Fruit fly (Drosophila melanogaster) whole organism, embryonic: Measurements from ENCODE around the gene CG17127.

ENCODE experiments used
- Asciz ChIP-seq: fragments of 200-800 bp; sonication (Bioruptor generic); optimal IDR thresholded peaks from 2 replicates; lab custom pipeline; 2017; ENCODE audit warnings: missing biosample characterization, mild to moderate bottlenecking, missing genetic modification characterization, missing genetic modification reagents
- BEAF-32 ChIP-seq: fragments of 200-800 bp; sonication (Bioruptor generic); optimal IDR thresholded peaks from 3 replicates; lab custom pipeline; 2017; ENCODE audit warnings: missing biosample characterization, missing genetic modification characterization, mild to moderate bottlenecking, moderate library complexity, missing genetic modification reagents
- Bteb2 ChIP-seq: fragments of 200-800 bp; sonication (Bioruptor generic); optimal IDR thresholded peaks from 2 replicates; lab custom pipeline; 2016; ENCODE audit warnings: missing biosample characterization, missing genetic modification characterization
- C15 ChIP-seq: fragments of 200-800 bp; sonication (Bioruptor generic); IDR thresholded peaks from 3 replicates; pipeline ENCODE4 v1.3.6; 2022; ENCODE audit warnings: missing biosample characterization, missing genetic modification characterization
- CG1024 ChIP-seq: fragments of 200-800 bp; sonication (Bioruptor generic); IDR thresholded peaks from 2 replicates; pipeline ENCODE4 v1.3.6; 2022; ENCODE audit warnings: missing biosample characterization, missing genetic modification characterization
- CG10959 ChIP-seq: fragments of 200-800 bp; sonication (Bioruptor generic); IDR thresholded peaks from 2 replicates; pipeline ENCODE4 v1.3.6; 2022; ENCODE audit warnings: missing biosample characterization, missing genetic modification characterization
- CG12659 ChIP-seq: fragments of 200-800 bp; sonication (Bioruptor generic); optimal IDR thresholded peaks from 3 replicates; lab custom pipeline; 2017; ENCODE audit warnings: mild to moderate bottlenecking, missing biosample characterization, missing genetic modification reagents, missing genetic modification characterization
- CG13296 ChIP-seq: fragments of 200-800 bp; sonication (Bioruptor generic); optimal IDR thresholded peaks from 3 replicates; lab custom pipeline; 2018; ENCODE audit warnings: missing biosample characterization, mild to moderate bottlenecking, missing genetic modification characterization
- CG14014 ChIP-seq: fragments of 200-800 bp; sonication (Bioruptor generic); IDR thresholded peaks from 2 replicates; pipeline ENCODE4 v1.3.6; 2022; ENCODE audit warnings: missing biosample characterization, missing genetic modification characterization
- CG16779 ChIP-seq: fragments of 200-800 bp; sonication (Bioruptor generic); IDR thresholded peaks from 2 replicates; pipeline ENCODE4 v1.3.6; 2022; ENCODE audit warnings: missing biosample characterization, missing genetic modification characterization
- CG16815 ChIP-seq: fragments of 200-800 bp; sonication (Bioruptor generic); optimal IDR thresholded peaks from 3 replicates; lab custom pipeline; 2017; ENCODE audit warnings: missing biosample characterization, mild to moderate bottlenecking, missing genetic modification characterization
- CG2129 ChIP-seq: fragments of 200-800 bp; sonication (Bioruptor generic); IDR thresholded peaks from 2 replicates; pipeline ENCODE4 v1.3.6; 2022; ENCODE audit warnings: missing biosample characterization, missing genetic modification characterization; ENCODE audit not compliant: partially characterized antibody
- CG2678 ChIP-seq: fragments of 200-800 bp; sonication (Bioruptor generic); optimal IDR thresholded peaks from 3 replicates; lab custom pipeline; 2019; ENCODE audit warnings: missing biosample characterization, mild to moderate bottlenecking, missing genetic modification characterization, moderate library complexity
- CG32532 ChIP-seq: fragments of 200-800 bp; sonication (Bioruptor generic); IDR thresholded peaks from 2 replicates; pipeline ENCODE4 v1.3.6; 2022; ENCODE audit warnings: missing biosample characterization, missing genetic modification characterization
- CG34376 ChIP-seq: fragments of 200-800 bp; sonication (Bioruptor generic); optimal IDR thresholded peaks from 2 replicates; lab custom pipeline; 2018; ENCODE audit warnings: missing biosample characterization, mild to moderate bottlenecking, missing genetic modification characterization
- CG34422 ChIP-seq: fragments of 200-800 bp; sonication (Bioruptor generic); IDR thresholded peaks from 3 replicates; pipeline ENCODE4 v1.3.6; 2022; ENCODE audit warnings: missing biosample characterization, missing genetic modification characterization
- CG5245 ChIP-seq: fragments of 200-800 bp; sonication (Bioruptor generic); optimal IDR thresholded peaks from 3 replicates; lab custom pipeline; 2016; ENCODE audit warnings: missing biosample characterization, missing genetic modification characterization
- CG6791 ChIP-seq: fragments of 200-800 bp; sonication (Bioruptor generic); IDR thresholded peaks from 3 replicates; pipeline ENCODE4 v1.3.6; 2022; ENCODE audit warnings: missing biosample characterization, missing genetic modification characterization; ENCODE audit not compliant: partially characterized antibody
- CG7786 ChIP-seq: fragments of 200-800 bp; sonication (Bioruptor generic); optimal IDR thresholded peaks from 2 replicates; lab custom pipeline; 2016; ENCODE audit warnings: missing biosample characterization, missing genetic modification characterization
- CG7839 ChIP-seq: fragments of 200-800 bp; sonication (Bioruptor generic); optimal IDR thresholded peaks from 3 replicates; lab custom pipeline; 2018; ENCODE audit warnings: missing biosample characterization, mild to moderate bottlenecking, missing genetic modification characterization, moderate library complexity
- CG8478 ChIP-seq: fragments of >200 bp; optimal IDR thresholded peaks from 2 replicates; lab custom pipeline; 2018
- CHES-1-like ChIP-seq: fragments of 200-800 bp; sonication (Bioruptor generic); optimal IDR thresholded peaks from 2 replicates; lab custom pipeline; 2016; ENCODE audit warnings: missing biosample characterization, missing genetic modification characterization
- Camta ChIP-seq: fragments of 200-800 bp; sonication (Bioruptor generic); optimal IDR thresholded peaks from 2 replicates; lab custom pipeline; 2016; ENCODE audit warnings: missing biosample characterization, missing genetic modification characterization
- CrebB ChIP-seq: fragments of 200-800 bp; sonication (Bioruptor generic); optimal IDR thresholded peaks from 3 replicates; lab custom pipeline; 2018; ENCODE audit warnings: missing biosample characterization, mild to moderate bottlenecking, missing genetic modification characterization
- Dad ChIP-seq: fragments of 200-800 bp; sonication (Bioruptor generic); optimal IDR thresholded peaks from 3 replicates; lab custom pipeline; 2016; ENCODE audit warnings: missing biosample characterization, missing genetic modification characterization
- Hey ChIP-seq: fragments of 200-800 bp; sonication (Bioruptor generic); optimal IDR thresholded peaks from 3 replicates; lab custom pipeline; 2018; ENCODE audit warnings: missing biosample characterization, mild to moderate bottlenecking, missing genetic modification characterization
- Hr51 ChIP-seq, 2 experiments: fragments of 200-800 bp; sonication (Bioruptor generic); optimal IDR thresholded peaks; 2 replicates in 1 of 2; 3 replicates in 1 of 2; lab custom pipeline; 2016 to 2018; ENCODE audit warnings: missing biosample characterization in 2 of 2, missing genetic modification characterization in 2 of 2, mild to moderate bottlenecking in 1 of 2, moderate library complexity in 1 of 2
- Lpt ChIP-seq: fragments of >200 bp; optimal IDR thresholded peaks from 2 replicates; lab custom pipeline; 2018; ENCODE audit warnings: missing biosample characterization, missing genetic modification characterization
- Mrtf ChIP-seq: fragments of 200-800 bp; sonication (Bioruptor generic); IDR thresholded peaks from 3 replicates; pipeline ENCODE4 v1.3.6; 2022; ENCODE audit warnings: missing biosample characterization, missing genetic modification characterization
- Nf-YC ChIP-seq: fragments of 200-800 bp; optimal IDR thresholded peaks from 3 replicates; lab custom pipeline; 2019; ENCODE audit warnings: missing biosample characterization, mild to moderate bottlenecking, missing genetic modification characterization, moderate library complexity
- Poxn ChIP-seq: fragments of 200-800 bp; sonication (Bioruptor generic); IDR thresholded peaks from 2 replicates; pipeline ENCODE4 v1.3.6; 2022; ENCODE audit warnings: missing biosample characterization, missing genetic modification characterization
- ab ChIP-seq: fragments of 200-800 bp; sonication (Bioruptor generic); optimal IDR thresholded peaks from 2 replicates; lab custom pipeline; 2016; ENCODE audit warnings: missing biosample characterization, missing genetic modification characterization
- ase ChIP-seq: fragments of 200-800 bp; sonication (Bioruptor generic); IDR thresholded peaks from 3 replicates; pipeline ENCODE4 v1.3.6; 2022; ENCODE audit warnings: missing biosample characterization, missing genetic modification characterization
- cas ChIP-seq: fragments of 200-800 bp; sonication (Bioruptor generic); IDR thresholded peaks from 2 replicates; pipeline ENCODE4 v1.3.6; 2022; ENCODE audit warnings: missing biosample characterization, missing genetic modification characterization
- dysf ChIP-seq: fragments of 200-800 bp; sonication (Bioruptor generic); IDR thresholded peaks from 3 replicates; pipeline ENCODE4 v1.3.6; 2022; ENCODE audit warnings: missing biosample characterization, missing genetic modification characterization
- fu2 ChIP-seq: fragments of 200-800 bp; sonication (Bioruptor generic); optimal IDR thresholded peaks from 2 replicates; lab custom pipeline; 2016; ENCODE audit warnings: missing biosample characterization, missing genetic modification characterization
- gcm ChIP-seq: fragments of 200-800 bp; sonication (Bioruptor generic); optimal IDR thresholded peaks from 2 replicates; lab custom pipeline; 2019; ENCODE audit warnings: missing biosample characterization, mild to moderate bottlenecking, missing genetic modification characterization, moderate library complexity
- gro ChIP-seq: fragments of 200-800 bp; sonication (Bioruptor generic); optimal IDR thresholded peaks from 2 replicates; lab custom pipeline; 2016; ENCODE audit warnings: missing biosample characterization, missing genetic modification characterization
- hth ChIP-seq: fragments of >200 bp; optimal IDR thresholded peaks from 2 replicates; lab custom pipeline; 2017; ENCODE audit warnings: inconsistent platforms
- inv ChIP-seq: fragments of 200-800 bp; sonication (Bioruptor generic); IDR thresholded peaks from 2 replicates; pipeline ENCODE4 v1.3.6; 2022; ENCODE audit warnings: missing biosample characterization, missing genetic modification characterization; ENCODE audit not compliant: partially characterized antibody
- kay ChIP-seq: fragments of 200-800 bp; sonication (Bioruptor generic); optimal IDR thresholded peaks from 2 replicates; lab custom pipeline; 2016; ENCODE audit warnings: missing biosample characterization, missing genetic modification characterization
- lab ChIP-seq: fragments of 200-800 bp; sonication (Bioruptor generic); optimal IDR thresholded peaks from 3 replicates; lab custom pipeline; 2017; ENCODE audit warnings: missing biosample characterization, missing genetic modification characterization, mild to moderate bottlenecking, moderate library complexity, missing genetic modification reagents
- nmo ChIP-seq: fragments of 200-800 bp; sonication (Bioruptor generic); optimal IDR thresholded peaks from 2 replicates; lab custom pipeline; 2018; ENCODE audit warnings: missing biosample characterization, mild to moderate bottlenecking, missing genetic modification characterization, moderate library complexity
- org-1 ChIP-seq: fragments of 200-800 bp; sonication (Bioruptor generic); optimal IDR thresholded peaks from 2 replicates; lab custom pipeline; 2017; ENCODE audit warnings: missing biosample characterization, missing genetic modification characterization
- otp ChIP-seq: fragments of 200-800 bp; sonication (Bioruptor generic); IDR thresholded peaks from 3 replicates; pipeline ENCODE4, ENCODE4 v1.3.6; 2022; ENCODE audit warnings: missing biosample characterization, missing genetic modification characterization
- pfk ChIP-seq: fragments of 200-800 bp; sonication (Bioruptor generic); optimal IDR thresholded peaks from 2 replicates; lab custom pipeline; 2018; ENCODE audit warnings: missing biosample characterization, mild to moderate bottlenecking, missing genetic modification characterization, moderate library complexity
- pzg ChIP-seq: fragments of 200-800 bp; sonication (Bioruptor generic); optimal IDR thresholded peaks from 3 replicates; lab custom pipeline; 2018; ENCODE audit warnings: missing biosample characterization, mild to moderate bottlenecking, missing genetic modification characterization, moderate library complexity
- seq ChIP-seq: fragments of 200-800 bp; sonication (Bioruptor generic); IDR thresholded peaks from 2 replicates; pipeline ENCODE4 v1.3.6; 2022; ENCODE audit warnings: missing biosample characterization, missing genetic modification characterization
- sqz ChIP-seq: fragments of 200-800 bp; sonication (Bioruptor generic); optimal IDR thresholded peaks from 3 replicates; lab custom pipeline; 2018; ENCODE audit warnings: missing biosample characterization, mild to moderate bottlenecking, missing genetic modification characterization
- zfh1 ChIP-seq: fragments of 200-800 bp; sonication (Bioruptor generic); IDR thresholded peaks from 3 replicates; pipeline ENCODE4 v1.3.6; 2022; ENCODE audit warnings: missing biosample characterization, missing genetic modification characterization

Gene CG17127

DNA sequence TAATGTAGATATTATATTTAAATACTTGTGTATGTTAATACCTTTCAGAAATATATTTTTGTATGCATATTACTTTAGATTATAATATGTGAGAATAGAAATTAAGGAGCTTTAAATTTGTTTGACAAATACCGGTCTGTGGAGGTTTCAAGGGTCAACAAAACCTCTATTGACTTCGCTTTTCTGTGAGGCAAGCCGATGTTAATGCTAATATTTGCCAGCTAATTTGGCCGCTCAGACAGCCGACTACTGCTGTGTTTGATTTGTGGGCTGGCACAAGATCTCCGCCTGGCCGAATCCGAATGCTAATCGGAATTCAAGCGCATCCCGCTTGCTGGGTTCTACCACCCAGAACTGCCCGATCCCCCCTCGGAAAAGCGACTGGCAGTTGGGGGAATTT is 16.1 kb upstream of the CG17127 start (continued):
- no peak for TF ChIP-seq Nf-YC (tag; lab: Kevin White, UChicago)

DNA sequence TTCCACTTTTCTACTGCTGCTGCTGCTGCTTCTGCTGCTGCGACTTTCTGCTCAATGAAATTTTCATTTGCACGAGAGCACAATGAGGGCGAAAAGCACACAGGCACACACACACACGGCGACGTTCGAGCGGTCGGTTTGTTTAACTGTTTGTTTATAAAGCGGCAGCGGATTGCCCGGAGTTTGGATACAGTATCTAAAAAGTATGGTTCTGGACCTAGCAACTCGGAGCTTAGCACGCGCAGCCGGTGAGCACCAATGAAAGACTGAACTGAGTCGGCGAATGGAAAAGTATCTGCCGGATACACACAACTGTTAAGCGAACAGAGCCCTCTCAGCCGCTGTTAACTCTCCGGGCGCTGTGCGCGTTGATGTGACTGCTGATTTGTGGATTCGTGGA is 14.6 kb upstream of the CG17127 start, which contains the start of gene CG17124:
Gene CG17124, minus strand, starts transcription at position 277 of the 400 bp plus-strand sequence.
- TF ChIP-seq pfk (GFP tag; lab: Kevin White, UChicago) (no peak), CG2129 (GFP tag; lab: Robert Waterston, UW) (no peak), fu2 (GFP tag; lab: Kevin White, UChicago) (no peak), CG6791 (GFP tag; lab: Robert Waterston, UW) (peak; percentile 48; the same call in 2 of the 3 replicates), pzg (GFP tag; lab: Kevin White, UChicago) (no peak), gcm (GFP tag; lab: Kevin White, UChicago) (peak; percentile 15), CG34422 (peak; percentile 75; the same call in 1 of the 3 replicates), kay (GFP tag; lab: Kevin White, UChicago) (no peak), CG16815 (GFP tag; lab: Kevin White, UChicago) (no peak), Hey (no peak), CG32532 (GFP tag; lab: Robert Waterston, UW) (peak; percentile 34; the same call in 1 of the 2 replicates), Camta (no peak), CrebB (tag; lab: Kevin White, UChicago) (peak; percentile 30), CG8478 (lab: Kevin White, UChicago) (no peak), CG34376 (GFP tag; lab: Kevin White, UChicago) (peak; percentile 57), seq (GFP tag; lab: Robert Waterston, UW) (no peak), inv (no peak), CG10959 (GFP tag; lab: Robert Waterston, UW) (no peak), Lpt (GFP tag; lab: Kevin White, UChicago) (no peak), CHES-1-like (no peak), zfh1 (GFP tag; lab: Robert Waterston, UW) (no peak), cas (0 out of 2 replicates have a peak, but pooled peaks have one; percentile 6), CG5245 (no peak), C15 (GFP tag; lab: Robert Waterston, UW) (no peak), hth (no peak), otp (GFP tag; lab: Robert Waterston, UW) (0 out of 3 replicates have a peak, but pooled peaks have one; percentile 46), Poxn (GFP tag; lab: Robert Waterston, UW) (no peak), CG1024 (no peak), dysf (GFP tag; lab: Robert Waterston, UW) (0 out of 3 replicates have a peak, but pooled peaks have one; percentile 15), Asciz (GFP tag; lab: Kevin White, UChicago) (peak; percentile 22), BEAF-32 (no peak), ab (GFP tag; lab: Kevin White, UChicago) (no peak), Dad (GFP tag; lab: Kevin White, UChicago) (no peak), CG13296 (GFP tag; lab: Kevin White, UChicago) (peak; percentile 24), CG16779 (GFP tag; lab: Robert Waterston, UW) (no peak), CG14014 (GFP tag; lab: Robert Waterston, UW) (no peak), org-1 (GFP tag; lab: Kevin White, UChicago) (peak; percentile 4), Bteb2 (GFP tag; lab: Kevin White, UChicago) (no peak), lab (GFP tag; lab: Kevin White, UChicago) (peak; percentile 66), gro (GFP tag; lab: Kevin White, UChicago) (peak; percentile 70), Hr51 (GFP tag; optimal IDR thresholded peaks at IDR 0.05; lab: Kevin White, UChicago) (peak in 1 of 2 experiments; percentile 18), CG7839 (tag; lab: Kevin White, UChicago) (peak; percentile 24), sqz (no peak), CG7786 (no peak), Mrtf (no peak), ase (GFP tag; lab: Robert Waterston, UW) (no peak), CG2678 (tag; lab: Kevin White, UChicago) (peak; percentile 37), nmo (GFP tag; lab: Kevin White, UChicago) (no peak), CG12659 (GFP tag; lab: Kevin White, UChicago) (peak; percentile 15)
